Fruit fly (Drosophila melanogaster): ENCODE measurements around the gene CG6094.

- TF ChIP-seq CG8478 (optimal IDR thresholded peaks at IDR 0.05) (no peak), usp (GFP tag; optimal IDR thresholded peaks at IDR 0.05) (no peak), pan (optimal IDR thresholded peaks at IDR 0.05) (no peak), psq (optimal IDR thresholded peaks at IDR 0.05) (no peak), EcR (GFP tag; optimal IDR thresholded peaks at IDR 0.05) (no peak)
Observed at dm6 chr2L:10474815-10475214, 32.1 kb upstream of the CG6094 start.

Measured in whole organism.